Fruit fly (Drosophila melanogaster): ENCODE measurements around the gene Taf10b.

The Taf10b gene

DNA sequence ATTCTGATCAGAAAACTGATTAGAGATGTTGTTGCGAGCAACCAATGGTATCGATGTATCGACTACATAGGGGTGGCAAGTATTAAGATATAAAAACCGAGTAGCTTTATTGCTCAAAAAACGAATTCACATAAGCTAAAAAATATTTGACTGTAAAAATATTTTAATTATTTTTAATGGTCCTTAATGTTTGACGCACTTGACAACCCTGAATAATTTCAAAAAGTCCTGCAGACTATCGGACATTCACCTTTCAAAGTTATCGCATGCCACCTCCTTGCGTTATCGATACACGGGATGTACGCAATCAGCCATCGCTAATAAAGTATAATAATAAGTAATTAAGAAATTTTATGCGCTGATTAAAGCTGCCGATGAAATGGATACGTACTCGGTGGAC is 8.0 kb downstream of the Taf10b start, which contains the start of the genes HemK2, Snapin and Tnpo-SR (continued):
- TF ChIP-seq E2f2 (GFP tag; IDR thresholded peaks at IDR 0.05) (peak; percentile 72), cas (GFP tag; IDR thresholded peaks at IDR 0.05) (peak; percentile 78), nerfin-2 (GFP tag; IDR thresholded peaks at IDR 0.05; ENCODE audit: partially characterized antibody) (peak; percentile 79; the same call in 1 of the 2 replicates), CG6683 (GFP tag; optimal IDR thresholded peaks at IDR 0.05) (peak; percentile 83), Poxn (GFP tag; IDR thresholded peaks at IDR 0.05) (peak; percentile 70; the same call in 1 of the 2 replicates), TFAM (GFP tag; optimal IDR thresholded peaks at IDR 0.05) (no peak), CG17328 (GFP tag; IDR thresholded peaks at IDR 0.05) (peak; percentile 91), CG10209 (GFP tag; optimal IDR thresholded peaks at IDR 0.05) (peak; percentile 90), CG4282 (GFP tag; optimal IDR thresholded peaks at IDR 0.05) (peak; percentile 48), insv (GFP tag; optimal IDR thresholded peaks at IDR 0.05) (peak; percentile 83 to 99), CG18619 (GFP tag; optimal IDR thresholded peaks at IDR 0.05) (peak; percentile 80), rib (GFP tag; IDR thresholded peaks at IDR 0.05) (peak; percentile 88), scrt (GFP tag; optimal IDR thresholded peaks at IDR 0.05) (peak; percentile 79), klu (GFP tag; IDR thresholded peaks at IDR 0.05) (peak; percentile 90), CG8765 (GFP tag; IDR thresholded peaks at IDR 0.05) (peak; percentile 94), Gug (GFP tag; IDR thresholded peaks at IDR 0.05) (peak; percentile 90), caup (GFP tag; optimal IDR thresholded peaks at IDR 0.05; ENCODE audit: severe bottlenecking) (peak; percentile 91), CG9727 (GFP tag; optimal IDR thresholded peaks at IDR 0.05) (peak; percentile 92), D19A (tag; optimal IDR thresholded peaks at IDR 0.05) (peak; percentile 80), corto (GFP tag; optimal IDR thresholded peaks at IDR 0.05) (peak; percentile 87), CG6813 (GFP tag; optimal IDR thresholded peaks at IDR 0.05) (peak; percentile 73), sqz (GFP tag; optimal IDR thresholded peaks at IDR 0.05) (peak; percentile 59), CG6765 (GFP tag; optimal IDR thresholded peaks at IDR 0.05) (peak; percentile 82), oc (tag; optimal IDR thresholded peaks at IDR 0.05) (peak; percentile 78), disco-r (GFP tag; optimal IDR thresholded peaks at IDR 0.05) (peak; percentile 40), dpn (GFP tag; optimal IDR thresholded peaks at IDR 0.05) (peak; percentile 84 to 92), sug (tag; optimal IDR thresholded peaks at IDR 0.05) (peak; percentile 93), CG10543 (GFP tag; optimal IDR thresholded peaks at IDR 0.05) (peak; percentile 95), twi (tag; optimal IDR thresholded peaks at IDR 0.05) (peak; percentile 87), pros (GFP tag; optimal IDR thresholded peaks at IDR 0.05) (peak; percentile 20), gcm2 (GFP tag; optimal IDR thresholded peaks at IDR 0.05) (peak; percentile 74), chif (GFP tag; optimal IDR thresholded peaks at IDR 0.05) (peak; percentile 69 to 82), HHEX (GFP tag; optimal IDR thresholded peaks at IDR 0.05) (peak; percentile 88), en (GFP tag; optimal IDR thresholded peaks at IDR 0.05) (peak; percentile 58), ewg (GFP tag; optimal IDR thresholded peaks at IDR 0.05) (peak; percentile 80), GATAe (GFP tag; conservative IDR thresholded peaks at IDR 0.05) (peak; percentile 82), Blimp-1 (GFP tag; optimal IDR thresholded peaks at IDR 0.05) (peak; percentile 87), Ssrp (tag; optimal IDR thresholded peaks at IDR 0.05) (peak; percentile 92), fu2 (GFP tag; optimal IDR thresholded peaks at IDR 0.05) (peak; percentile 76), esg (GFP tag; conservative IDR thresholded peaks at IDR 0.05) (peak; percentile 88), Spps (tag; optimal IDR thresholded peaks at IDR 0.05) (peak; percentile 69), nom (GFP tag; optimal IDR thresholded peaks at IDR 0.05) (peak; percentile 77), org-1 (GFP tag; optimal IDR thresholded peaks at IDR 0.05) (peak; percentile 55), CG18476 (GFP tag; optimal IDR thresholded peaks at IDR 0.05) (peak; percentile 89), ssp (GFP tag; IDR thresholded peaks at IDR 0.05) (peak; percentile 86), emc (GFP tag; optimal IDR thresholded peaks at IDR 0.05) (peak; percentile 54), lmd (GFP tag; IDR thresholded peaks at IDR 0.05) (peak; percentile 94), CG8478 (optimal IDR thresholded peaks at IDR 0.05) (no peak), Dll (GFP tag; IDR thresholded peaks at IDR 0.05; ENCODE audit: partially characterized antibody) (peak; percentile 98), ham (GFP tag; IDR thresholded peaks at IDR 0.05) (peak; percentile 47; the same call in 1 of the 2 replicates)

All from whole organism, embryonic.